Worm (Caenorhabditis elegans): ENCODE measurements around the gene F10C2.4.

Gene F10C2.4

ce11 chrV:12071483-12071882 lies 30.1 kb downstream of the F10C2.4 start:
- no peak for TF ChIP-seq unc-62 (GFP tag; optimal IDR thresholded peaks at IDR 0.05)

DNA sequence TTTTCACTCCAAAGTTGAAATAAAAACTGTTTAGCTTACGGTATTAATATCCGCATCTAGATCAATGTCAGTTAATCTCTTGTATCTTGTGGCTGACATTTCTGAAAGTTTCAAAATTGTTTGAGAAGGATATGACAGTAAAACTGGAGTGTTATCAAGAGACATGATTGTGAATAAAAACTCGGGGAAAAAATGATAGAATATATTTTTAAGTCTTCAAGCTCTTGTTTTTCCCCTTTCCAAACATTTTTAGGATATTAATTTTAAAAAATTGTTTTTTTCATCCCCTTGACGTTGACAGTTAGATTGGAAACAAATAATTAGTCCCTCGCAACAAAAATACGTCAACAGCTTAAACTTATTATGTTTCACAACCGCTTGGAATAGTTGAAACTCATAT lies 33.5 kb downstream of the F10C2.4 start, which contains the start of gene R07B7.6:
Gene R07B7.6 (minus strand): TSS at position 101 of the 400 bp plus-strand sequence.
- TF ChIP-seq unc-62 (GFP tag; optimal IDR thresholded peaks at IDR 0.05) = no peak

ce11 chrV:12075983-12076382 lies 34.6 kb downstream of the F10C2.4 start:
- no peak for TF ChIP-seq unc-62 (GFP tag; optimal IDR thresholded peaks at IDR 0.05)

ce11 chrV:12080274-12080673 lies 38.9 kb downstream of the F10C2.4 start, which contains the start of gene R07B7.9:
Gene R07B7.9 (minus strand): TSS chrV:12080374.
- TF ChIP-seq unc-62 (GFP tag; optimal IDR thresholded peaks at IDR 0.05) = no peak

ce11 chrV:12082932-12083331 lies 41.6 kb downstream of the F10C2.4 start, which contains the start of gene R07B7.10:
Gene R07B7.10 (plus strand): TSS chrV:12083216.
- TF ChIP-seq unc-62 (GFP tag; optimal IDR thresholded peaks at IDR 0.05) = no peak

DNA sequence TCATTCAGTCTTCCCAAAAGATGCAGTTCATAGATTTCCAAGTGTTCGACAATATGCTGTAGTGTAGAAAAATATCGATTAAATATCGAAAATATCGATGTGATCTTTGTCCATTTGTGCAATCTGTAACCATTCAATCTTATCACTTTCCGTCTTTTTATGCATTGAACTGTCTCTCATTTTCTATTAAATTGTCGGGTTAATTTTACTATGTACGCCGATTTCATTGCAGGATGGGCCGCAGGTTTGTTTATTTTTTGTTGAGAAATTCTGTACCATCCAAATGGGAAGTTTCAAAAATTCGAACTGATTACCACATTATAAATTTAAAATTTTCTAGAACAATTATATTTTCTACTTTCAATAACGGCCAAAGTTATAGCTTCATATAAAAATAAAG lies 42.9 kb downstream of the F10C2.4 start, which contains the start of gene R07B7.8:
Gene R07B7.8 (minus strand): TSS at position 101 of the 400 bp plus-strand sequence.
- TF ChIP-seq unc-62 (GFP tag; optimal IDR thresholded peaks at IDR 0.05) = no peak

- no peak for TF ChIP-seq unc-62 (GFP tag; optimal IDR thresholded peaks at IDR 0.05)
These were observed 44.7 kb downstream of the F10C2.4 start for ce11 chrV:12085867-12086634.

DNA sequence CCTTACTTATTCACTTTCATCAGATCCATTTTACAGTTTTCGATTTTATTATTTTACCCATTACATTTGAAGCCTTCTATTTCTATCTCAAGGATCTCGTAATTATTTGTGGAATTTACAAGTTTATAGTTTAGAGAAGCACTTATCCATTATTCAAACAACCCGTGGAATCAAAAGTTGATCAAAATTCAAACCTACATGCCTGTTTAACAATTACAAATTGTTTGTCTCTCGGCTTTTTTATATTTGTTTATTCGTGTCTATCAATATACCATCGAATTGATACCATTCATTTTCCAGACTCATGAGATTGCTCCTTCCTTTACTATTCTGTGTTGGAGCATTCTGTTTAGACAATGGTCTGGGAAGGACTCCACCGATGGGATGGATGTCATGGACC lies 45.6 kb downstream of the F10C2.4 start, which contains the start of gene gana-1:
Gene gana-1 (plus strand): TSS at position 301 of the 400 bp plus-strand sequence.
- no peak for TF ChIP-seq unc-62 (GFP tag; optimal IDR thresholded peaks at IDR 0.05)

DNA sequence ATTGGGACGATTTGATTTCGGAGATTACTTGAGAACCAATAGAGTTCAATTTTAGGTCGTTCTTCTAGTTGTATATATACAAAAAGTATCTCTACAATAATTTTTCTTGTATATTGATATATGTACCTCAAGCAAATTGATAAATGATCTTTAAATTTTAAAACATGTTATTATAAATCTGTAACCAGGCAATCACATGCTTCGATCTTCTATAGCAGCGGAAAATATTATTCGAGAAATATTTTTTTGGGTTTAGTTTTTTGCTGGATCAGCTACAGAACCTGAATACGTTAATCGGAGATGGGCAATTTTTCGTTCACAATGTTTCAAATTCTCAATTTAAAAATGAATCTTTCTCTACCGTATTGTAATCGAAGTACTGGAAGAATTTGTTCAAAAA lies 47.4 kb downstream of the F10C2.4 start, which contains the start of gene R07B7.12:
Gene R07B7.12 (plus strand): TSS at position 301 of the 400 bp plus-strand sequence.
- TF ChIP-seq unc-62 (GFP tag; optimal IDR thresholded peaks at IDR 0.05) = no peak

DNA sequence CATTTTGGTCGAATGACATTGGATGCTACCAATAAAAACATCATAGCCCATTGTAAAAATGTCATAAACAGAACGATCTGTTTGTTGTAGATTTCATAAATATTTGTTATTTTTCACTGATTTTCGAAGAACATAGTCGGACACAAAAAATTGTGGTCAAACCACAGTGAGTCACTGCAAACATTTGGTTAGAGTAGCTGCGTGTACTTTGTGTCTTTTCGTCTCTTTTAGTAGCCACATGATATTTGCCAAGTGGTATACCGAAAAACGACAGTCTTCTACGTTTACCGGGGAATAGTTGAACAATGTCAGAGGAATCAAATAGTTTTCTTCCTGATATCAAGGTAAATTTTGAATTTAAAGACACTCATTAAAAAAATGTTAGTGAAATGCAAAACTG lies 50.4 kb downstream of the F10C2.4 start, which contains the start of gene nhr-206:
Gene nhr-206 (plus strand): TSS at position 248 of the 400 bp plus-strand sequence.
- no peak for TF ChIP-seq unc-62 (GFP tag; optimal IDR thresholded peaks at IDR 0.05)

DNA sequence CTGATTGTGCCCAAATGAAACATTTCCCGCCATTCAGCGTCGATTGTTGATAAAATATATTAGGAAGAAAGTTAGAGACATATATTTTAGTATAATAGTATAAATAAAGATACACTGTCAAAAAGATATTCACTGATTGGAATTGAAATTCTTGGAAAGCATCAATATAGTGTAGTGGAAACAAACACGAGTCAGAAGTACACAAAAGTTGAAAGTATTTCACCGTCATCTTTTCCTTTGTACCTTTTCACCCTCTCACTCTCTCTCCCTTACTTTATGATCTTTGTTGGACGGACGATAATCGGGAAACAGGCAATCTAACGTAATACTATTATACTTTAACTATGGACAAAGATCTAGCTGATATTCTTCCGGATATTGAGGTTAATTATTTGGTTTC lies 52.7 kb downstream of the F10C2.4 start, which contains the start of gene nhr-208:
Gene nhr-208 (plus strand): TSS at position 288 of the 400 bp plus-strand sequence.
- no peak for TF ChIP-seq unc-62 (GFP tag; optimal IDR thresholded peaks at IDR 0.05)

All from whole organism, dauer.